Fruit fly (Drosophila melanogaster) whole organism, embryonic: ENCODE results near the gene Use1.

ENCODE experiments used
- Antp ChIP-seq: fragments of 200-800 bp; sonication (Bioruptor generic); optimal IDR thresholded peaks from 3 replicates; lab custom pipeline; 2016; ENCODE audit warnings: missing biosample characterization, missing genetic modification characterization
- Atf3 ChIP-seq: fragments of 200-800 bp; sonication (Bioruptor generic); optimal IDR thresholded peaks from 3 replicates; lab custom pipeline; 2016; ENCODE audit warnings: missing biosample characterization, missing genetic modification characterization
- Atf6 ChIP-seq: fragments of 200-800 bp; sonication (Bioruptor generic); IDR thresholded peaks from 2 replicates; pipeline ENCODE4 v1.3.6; 2022; ENCODE audit warnings: missing biosample characterization, missing genetic modification characterization
- Blimp-1 ChIP-seq: fragments of 200-800 bp; sonication (Bioruptor generic); optimal IDR thresholded peaks from 3 replicates; lab custom pipeline; 2018; ENCODE audit warnings: missing biosample characterization, missing genetic modification characterization, mild to moderate bottlenecking, moderate library complexity, missing genetic modification reagents
- Bteb2 ChIP-seq: fragments of 200-800 bp; sonication (Bioruptor generic); optimal IDR thresholded peaks from 2 replicates; lab custom pipeline; 2016; ENCODE audit warnings: missing biosample characterization, missing genetic modification characterization
- CG10321 ChIP-seq: fragments of 200-800 bp; sonication (Bioruptor generic); IDR thresholded peaks from 2 replicates; pipeline ENCODE4 v1.3.6; 2022; ENCODE audit warnings: missing biosample characterization, missing genetic modification characterization
- CG11504 ChIP-seq: fragments of 200-800 bp; sonication (Bioruptor generic); optimal IDR thresholded peaks from 3 replicates; lab custom pipeline; 2019; ENCODE audit warnings: missing biosample characterization, mild to moderate bottlenecking, missing genetic modification characterization, moderate library complexity
- CG13424 ChIP-seq: fragments of 200-800 bp; sonication (Bioruptor generic); optimal IDR thresholded peaks from 2 replicates; lab custom pipeline; 2019; ENCODE audit warnings: missing biosample characterization, mild to moderate bottlenecking, missing genetic modification characterization, moderate library complexity
- CG17186 ChIP-seq: fragments of 200-800 bp; sonication (Bioruptor generic); optimal IDR thresholded peaks from 3 replicates; lab custom pipeline; 2017; ENCODE audit warnings: missing biosample characterization, missing genetic modification reagents, missing genetic modification characterization
- CG17385 ChIP-seq: fragments of 200-800 bp; sonication (Bioruptor generic); optimal IDR thresholded peaks from 3 replicates; lab custom pipeline; 2018; ENCODE audit warnings: missing biosample characterization, mild to moderate bottlenecking, missing genetic modification characterization
- CG1832 ChIP-seq: fragments of 200-800 bp; sonication (Bioruptor generic); optimal IDR thresholded peaks from 2 replicates; lab custom pipeline; 2017; ENCODE audit warnings: missing biosample characterization, mild to moderate bottlenecking, missing genetic modification characterization, inconsistent platforms
- CG31365 ChIP-seq: fragments of 200-800 bp; sonication (Bioruptor generic); optimal IDR thresholded peaks from 2 replicates; lab custom pipeline; 2018; ENCODE audit warnings: missing biosample characterization, mild to moderate bottlenecking, missing genetic modification characterization
- CG3847 ChIP-seq: fragments of 200-800 bp; sonication (Bioruptor generic); IDR thresholded peaks from 2 replicates; pipeline ENCODE4 v1.3.6; 2022; ENCODE audit warnings: missing biosample characterization, missing genetic modification characterization
- CG5245 ChIP-seq: fragments of 200-800 bp; sonication (Bioruptor generic); optimal IDR thresholded peaks from 3 replicates; lab custom pipeline; 2016; ENCODE audit warnings: missing biosample characterization, missing genetic modification characterization
- CG6791 ChIP-seq: fragments of 200-800 bp; sonication (Bioruptor generic); IDR thresholded peaks from 3 replicates; pipeline ENCODE4 v1.3.6; 2022; ENCODE audit warnings: missing biosample characterization, missing genetic modification characterization; ENCODE audit not compliant: partially characterized antibody
- CG9437 ChIP-seq: fragments of 200-800 bp; sonication (Bioruptor generic); optimal IDR thresholded peaks from 2 replicates; lab custom pipeline; 2018; ENCODE audit warnings: missing biosample characterization, mild to moderate bottlenecking, missing genetic modification characterization
- CG9609 ChIP-seq: fragments of 200-800 bp; sonication (Bioruptor generic); optimal IDR thresholded peaks from 3 replicates; lab custom pipeline; 2016; ENCODE audit warnings: missing biosample characterization, missing genetic modification characterization
- CG9932 ChIP-seq: fragments of 200-800 bp; sonication (Bioruptor generic); IDR thresholded peaks from 2 replicates; pipeline ENCODE4 v1.3.6; 2022; ENCODE audit warnings: missing biosample characterization, missing genetic modification characterization
- Dek ChIP-seq: fragments of 200-800 bp; sonication (Bioruptor generic); optimal IDR thresholded peaks from 3 replicates; lab custom pipeline; 2019; ENCODE audit warnings: missing biosample characterization, mild to moderate bottlenecking, missing genetic modification characterization, moderate library complexity
- Dll ChIP-seq: fragments of 200-800 bp; sonication (Bioruptor generic); IDR thresholded peaks from 4 replicates; pipeline ENCODE4 v1.3.6; 2022; ENCODE audit warnings: missing biosample characterization, missing genetic modification characterization; ENCODE audit not compliant: partially characterized antibody
- Dp ChIP-seq: fragments of 200-800 bp; sonication (Bioruptor generic); optimal IDR thresholded peaks from 2 replicates; lab custom pipeline; 2018; ENCODE audit warnings: missing biosample characterization, mild to moderate bottlenecking, missing genetic modification characterization, moderate library complexity
- Drgx ChIP-seq: fragments of 200-800 bp; sonication (Bioruptor generic); IDR thresholded peaks from 2 replicates; pipeline ENCODE4 v1.3.6; 2022; ENCODE audit warnings: missing biosample characterization, missing genetic modification characterization
- Fer1 ChIP-seq: fragments of 200-800 bp; sonication (Bioruptor generic); optimal IDR thresholded peaks from 2 replicates; lab custom pipeline; 2017; ENCODE audit warnings: missing biosample characterization, mild to moderate bottlenecking, missing genetic modification characterization
- HLHmδ ChIP-seq: fragments of 200-800 bp; sonication (Bioruptor generic); optimal IDR thresholded peaks from 2 replicates; lab custom pipeline; 2018; ENCODE audit warnings: missing biosample characterization, mild to moderate bottlenecking, missing genetic modification characterization, moderate library complexity
- MTF-1 ChIP-seq: fragments of 200-800 bp; sonication (Bioruptor generic); optimal IDR thresholded peaks from 2 replicates; lab custom pipeline; 2018; ENCODE audit warnings: missing biosample characterization, mild to moderate bottlenecking, missing genetic modification characterization, borderline replicate concordance
- NC2β ChIP-seq: fragments of 200-800 bp; sonication (Bioruptor generic); optimal IDR thresholded peaks from 2 replicates; lab custom pipeline; 2016; ENCODE audit warnings: missing biosample characterization, missing genetic modification characterization
- Oaz ChIP-seq: fragments of 200-800 bp; sonication (Bioruptor generic); IDR thresholded peaks from 2 replicates; pipeline ENCODE4 v1.3.6; 2022; ENCODE audit warnings: missing biosample characterization, missing genetic modification characterization
- Pdp1 ChIP-seq, 2 experiments: fragments of 200-800 bp; sonication (Bioruptor generic); optimal IDR thresholded peaks; 3 replicates each; lab custom pipeline; 2016; ENCODE audit warnings: missing biosample characterization in 2 of 2, missing genetic modification characterization in 2 of 2, mild to moderate bottlenecking in 1 of 2, moderate library complexity in 1 of 2
- Rfx ChIP-seq: fragments of 200-800 bp; sonication (Bioruptor generic); IDR thresholded peaks from 2 replicates; pipeline ENCODE4 v1.3.6; 2022; ENCODE audit warnings: missing biosample characterization, missing genetic modification characterization
- Sin3A ChIP-seq: fragments of >200 bp; optimal IDR thresholded peaks from 2 replicates; lab custom pipeline; 2018
- Six4 ChIP-seq: fragments of 200-800 bp; sonication (Bioruptor generic); optimal IDR thresholded peaks from 2 replicates; lab custom pipeline; 2016; ENCODE audit warnings: missing biosample characterization, missing genetic modification characterization
- Sry-β ChIP-seq: fragments of 200-800 bp; sonication (Bioruptor generic); optimal IDR thresholded peaks from 2 replicates; lab custom pipeline; 2018; ENCODE audit warnings: missing biosample characterization, mild to moderate bottlenecking, missing genetic modification characterization, moderate library complexity
- bbx ChIP-seq: fragments of 200-800 bp; sonication (Bioruptor generic); IDR thresholded peaks from 2 replicates; pipeline ENCODE4 v1.3.6; 2022; ENCODE audit warnings: missing biosample characterization, missing genetic modification characterization; ENCODE audit not compliant: partially characterized antibody
- chinmo ChIP-seq: fragments of 200-800 bp; sonication (Bioruptor generic); IDR thresholded peaks from 4 replicates; pipeline ENCODE4 v1.3.6; 2022; ENCODE audit warnings: missing biosample characterization, missing genetic modification characterization; ENCODE audit not compliant: partially characterized antibody
- ci ChIP-seq: fragments of 200-800 bp; sonication (Bioruptor generic); IDR thresholded peaks from 3 replicates; pipeline ENCODE4 v1.3.6; 2022; ENCODE audit warnings: missing biosample characterization, missing genetic modification characterization
- dm ChIP-seq: fragments of 200-800 bp; sonication (Bioruptor generic); optimal IDR thresholded peaks from 3 replicates; lab custom pipeline; 2016; ENCODE audit warnings: missing biosample characterization, missing genetic modification characterization
- eve ChIP-seq, 2 experiments: fragments of >200 bp; optimal IDR thresholded peaks; 2 replicates each; lab custom pipeline; 2017; ENCODE audit warnings: missing biosample characterization in 2 of 2, missing genetic modification characterization in 2 of 2
- ftz-f1 ChIP-seq: fragments of 200-800 bp; sonication (Bioruptor generic); optimal IDR thresholded peaks from 2 replicates; lab custom pipeline; 2016; ENCODE audit warnings: missing biosample characterization, missing genetic modification characterization
- gce ChIP-seq: fragments of 200-800 bp; sonication (Bioruptor generic); IDR thresholded peaks from 3 replicates; pipeline ENCODE4 v1.3.6; 2022; ENCODE audit warnings: missing biosample characterization, missing genetic modification characterization
- gfzf ChIP-seq: fragments of 200-800 bp; sonication (Bioruptor generic); optimal IDR thresholded peaks from 2 replicates; lab custom pipeline; 2016; ENCODE audit warnings: missing biosample characterization, mild to moderate bottlenecking, missing genetic modification characterization, moderate library complexity
- kah ChIP-seq: fragments of 200-800 bp; sonication (Bioruptor generic); optimal IDR thresholded peaks from 2 replicates; lab custom pipeline; 2018; ENCODE audit warnings: missing biosample characterization, mild to moderate bottlenecking, missing genetic modification characterization
- nmo ChIP-seq: fragments of 200-800 bp; sonication (Bioruptor generic); optimal IDR thresholded peaks from 2 replicates; lab custom pipeline; 2018; ENCODE audit warnings: missing biosample characterization, mild to moderate bottlenecking, missing genetic modification characterization, moderate library complexity
- pho ChIP-seq: fragments of 200-800 bp; sonication (Bioruptor generic); optimal IDR thresholded peaks from 2 replicates; lab custom pipeline; 2016; ENCODE audit warnings: missing biosample characterization, missing genetic modification characterization
- ro ChIP-seq: fragments of 200-800 bp; sonication (Bioruptor generic); IDR thresholded peaks from 2 replicates; pipeline ENCODE4 v1.3.6; 2022; ENCODE audit warnings: missing biosample characterization, missing genetic modification characterization
- sna ChIP-seq: fragments of 200-800 bp; sonication (Bioruptor generic); IDR thresholded peaks from 2 replicates; pipeline ENCODE4 v1.3.6; 2022; ENCODE audit warnings: missing biosample characterization, missing genetic modification characterization; ENCODE audit not compliant: partially characterized antibody
- so ChIP-seq: fragments of 200-800 bp; sonication (Bioruptor generic); IDR thresholded peaks from 3 replicates; pipeline ENCODE4 v1.3.6; 2022; ENCODE audit warnings: missing biosample characterization, missing genetic modification characterization
- sqz ChIP-seq: fragments of 200-800 bp; sonication (Bioruptor generic); optimal IDR thresholded peaks from 3 replicates; lab custom pipeline; 2018; ENCODE audit warnings: missing biosample characterization, mild to moderate bottlenecking, missing genetic modification characterization
- stwl ChIP-seq: fragments of 200-800 bp; sonication (Bioruptor generic); optimal IDR thresholded peaks from 3 replicates; lab custom pipeline; 2018; ENCODE audit warnings: missing biosample characterization, mild to moderate bottlenecking, missing genetic modification characterization, moderate library complexity
- tll ChIP-seq, 2 experiments: fragments of 200-800 bp in 1 of 2; fragments of >200 bp in 1 of 2; sonication (Bioruptor generic) in 1 of 2; optimal IDR thresholded peaks; 2 replicates each; lab custom pipeline; 2017 to 2019; ENCODE audit warnings: missing biosample characterization in 2 of 2, missing genetic modification characterization in 2 of 2, mild to moderate bottlenecking in 1 of 2, moderate library complexity in 1 of 2

The Use1 gene

dm6 chr3L:9134349-9134748, 2.6 kb downstream of the Use1 start, which contains the start of the genes bol and Dhpr (continued):
- peak; percentile 70 for TF ChIP-seq Sin3A (lab: Kevin White, UChicago)
- TF ChIP-seq CG10321 (GFP tag; lab: Robert Waterston, UW), result peak; percentile 64
- no peak for TF ChIP-seq Oaz (GFP tag; lab: Robert Waterston, UW)
- TF ChIP-seq Antp, result peak; percentile 20
- 0 out of 3 replicates have a peak, but pooled peaks have one; percentile 24 for TF ChIP-seq so
- TF ChIP-seq CG31365 (tag; lab: Kevin White, UChicago), result peak; percentile 22
- peak in 1 of 2 experiments; percentile 44 for TF ChIP-seq Pdp1 (GFP tag; optimal IDR thresholded peaks at IDR 0.05; lab: Kevin White, UChicago)
- TF ChIP-seq ci (GFP tag; lab: Robert Waterston, UW), result peak; percentile 67; the same call in 2 of the 3 replicates
- no peak for TF ChIP-seq Six4 (GFP tag; lab: Kevin White, UChicago)
- peak; percentile 49 for TF ChIP-seq sqz (GFP tag; lab: Kevin White, UChicago)
- no peak for TF ChIP-seq CG13424 (tag; lab: Kevin White, UChicago)
- peak; percentile 38 for TF ChIP-seq CG11504
- TF ChIP-seq CG1832, result peak; percentile 67
- TF ChIP-seq stwl (tag; lab: Kevin White, UChicago), result peak; percentile 78
- peak; percentile 31 for TF ChIP-seq MTF-1 (GFP tag; lab: Kevin White, UChicago)
- TF ChIP-seq Fer1 (GFP tag; lab: Kevin White, UChicago), result peak; percentile 31
- peak; percentile 98 for TF ChIP-seq gfzf
- TF ChIP-seq Sry-β (GFP tag; lab: Kevin White, UChicago), result peak; percentile 85
- peak; percentile 57; the same call in 1 of the 2 replicates for TF ChIP-seq Rfx (GFP tag; lab: Robert Waterston, UW)
- peak; percentile 83 for TF ChIP-seq CG9437 (GFP tag; lab: Kevin White, UChicago)
- no peak for TF ChIP-seq CG9609
- peak; percentile 67 for TF ChIP-seq CG17186 (GFP tag; lab: Kevin White, UChicago)
- peak; percentile 24; the same call in 1 of the 3 replicates for TF ChIP-seq gce
- peak; percentile 66 for TF ChIP-seq Blimp-1 (GFP tag; lab: Kevin White, UChicago)
- TF ChIP-seq CG5245, result no peak
- TF ChIP-seq tll (GFP tag; optimal IDR thresholded peaks at IDR 0.05; lab: Kevin White, UChicago), result peak in 1 of 2 experiments; percentile 3
- no peak for TF ChIP-seq ftz-f1
- peak; percentile 26; the same call in 1 of the 2 replicates for TF ChIP-seq CG9932 (GFP tag; lab: Robert Waterston, UW)
- TF ChIP-seq pho (GFP tag; lab: Kevin White, UChicago), result peak; percentile 14
- TF ChIP-seq dm (GFP tag; lab: Kevin White, UChicago), result peak; percentile 42
- peak; percentile 84; the same call in 3 of the 4 replicates for TF ChIP-seq chinmo (GFP tag; lab: Robert Waterston, UW)
- TF ChIP-seq Bteb2 (GFP tag; lab: Kevin White, UChicago), result no peak
- no peak for TF ChIP-seq ro (GFP tag; lab: Robert Waterston, UW)
- peak; percentile 96 for TF ChIP-seq kah
- peak; percentile 72 for TF ChIP-seq HLHmδ (GFP tag; lab: Kevin White, UChicago)
- peak; percentile 52 for TF ChIP-seq nmo (GFP tag; lab: Kevin White, UChicago)
- TF ChIP-seq eve (GFP tag; optimal IDR thresholded peaks at IDR 0.05; lab: Kevin White, UChicago), result no peak
- TF ChIP-seq bbx (GFP tag; lab: Robert Waterston, UW), result 0 out of 2 replicates have a peak, but pooled peaks have one; percentile 32
- peak; percentile 20 for TF ChIP-seq Dek (tag; lab: Kevin White, UChicago)
- TF ChIP-seq sna (GFP tag; lab: Robert Waterston, UW), result peak; percentile 65
- TF ChIP-seq Atf6 (GFP tag; lab: Robert Waterston, UW), result peak; percentile 35; the same call in 1 of the 2 replicates
- no peak for TF ChIP-seq Atf3 (GFP tag; lab: Kevin White, UChicago)
- peak; percentile 50; the same call in 2 of the 4 replicates for TF ChIP-seq Dll (GFP tag; lab: Robert Waterston, UW)
- 0 out of 3 replicates have a peak, but pooled peaks have one; percentile 52 for TF ChIP-seq CG6791
- peak; percentile 38; the same call in 1 of the 2 replicates for TF ChIP-seq CG3847 (GFP tag; lab: Robert Waterston, UW)
- peak; percentile 8 for TF ChIP-seq NC2β (GFP tag; lab: Kevin White, UChicago)
- TF ChIP-seq Dp (GFP tag; lab: Kevin White, UChicago), result peak; percentile 62
- no peak for TF ChIP-seq Drgx (GFP tag; lab: Robert Waterston, UW)
- peak; percentile 6 for TF ChIP-seq CG17385 (GFP tag; lab: Kevin White, UChicago)
